Fruit fly (Drosophila melanogaster) whole organism, embryonic: ENCODE data around the gene AstA.

Source experiments
- Jarid2 ChIP-seq: fragments of 200-800 bp; sonication (Bioruptor generic); optimal IDR thresholded peaks from 3 replicates; lab custom pipeline; 2017; ENCODE audit warnings: mild to moderate bottlenecking, missing biosample characterization, missing genetic modification reagents, missing genetic modification characterization
- NFAT ChIP-seq: fragments of 200-800 bp; sonication (Bioruptor generic); IDR thresholded peaks from 2 replicates; pipeline ENCODE4 v1.3.6; 2022; ENCODE audit warnings: missing biosample characterization, missing genetic modification characterization
- ato ChIP-seq: fragments of 200-800 bp; sonication (Bioruptor generic); IDR thresholded peaks from 2 replicates; pipeline ENCODE4 v1.3.6; 2022; ENCODE audit warnings: missing biosample characterization, missing genetic modification characterization; ENCODE audit not compliant: partially characterized antibody
- nau ChIP-seq: fragments of 200-800 bp; sonication (Bioruptor generic); optimal IDR thresholded peaks from 3 replicates; lab custom pipeline; 2017; ENCODE audit warnings: missing biosample characterization, mild to moderate bottlenecking, missing genetic modification characterization, missing genetic modification reagents
- pros ChIP-seq: fragments of 200-800 bp; sonication (Bioruptor generic); optimal IDR thresholded peaks from 3 replicates; lab custom pipeline; 2019; ENCODE audit warnings: missing biosample characterization, mild to moderate bottlenecking, missing genetic modification characterization, moderate library complexity

DNA sequence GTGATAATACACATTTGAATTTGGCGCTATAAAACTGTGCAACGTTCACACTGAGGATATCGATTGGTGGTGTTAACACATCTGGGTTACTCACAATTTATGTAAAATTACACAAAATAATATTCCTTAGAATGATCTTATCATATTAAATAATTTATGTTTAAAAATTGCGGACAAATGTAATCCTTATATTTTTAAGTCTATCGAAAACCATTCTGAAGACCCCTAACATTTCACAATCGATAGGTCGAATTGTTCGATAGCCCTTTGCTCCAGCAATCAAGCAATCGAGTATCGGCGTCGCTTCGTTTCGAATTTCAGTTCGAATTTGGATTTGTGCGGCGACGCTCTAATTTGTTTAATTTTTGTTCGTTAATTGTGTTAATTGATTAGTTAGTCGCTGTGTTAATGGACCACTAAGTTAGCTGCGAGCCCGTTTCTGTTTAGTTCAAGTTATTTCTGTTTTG is 11.3 kb downstream of the AstA start, which contains the start of gene asp:
- TF ChIP-seq ato, result peak; percentile 83
- TF ChIP-seq pros (GFP tag; lab: Kevin White, UChicago), result no peak
- no peak for TF ChIP-seq nau
- no peak for TF ChIP-seq NFAT (GFP tag; lab: Robert Waterston, UW)
- no peak for TF ChIP-seq Jarid2 (GFP tag; lab: Kevin White, UChicago)
